Fruit fly (Drosophila melanogaster) whole organism, wandering third instar larva: ENCODE data around the gene CG10064.

Source experiments
- Abd-B ChIP-seq: fragments of >200 bp; optimal IDR thresholded peaks from 2 replicates; lab custom pipeline; 2017; ENCODE audit warnings: missing biosample characterization, missing genetic modification characterization
- CG32264 ChIP-seq: fragments of 200-800 bp; sonication (Bioruptor generic); optimal IDR thresholded peaks from 2 replicates; lab custom pipeline; 2016; ENCODE audit warnings: missing biosample characterization, missing genetic modification characterization
- CG9705 ChIP-seq: fragments of 200-800 bp; sonication (Bioruptor generic); optimal IDR thresholded peaks from 2 replicates; lab custom pipeline; 2018; ENCODE audit warnings: missing biosample characterization, mild to moderate bottlenecking, missing genetic modification characterization
- CrebA ChIP-seq: fragments of 200-800 bp; sonication (Bioruptor generic); optimal IDR thresholded peaks from 2 replicates; lab custom pipeline; 2016; ENCODE audit warnings: missing biosample characterization, mild to moderate bottlenecking, missing genetic modification characterization, borderline replicate concordance
- Dfd ChIP-seq: fragments of >200 bp; optimal IDR thresholded peaks from 2 replicates; lab custom pipeline; 2017; ENCODE audit warnings: missing biosample characterization, missing genetic modification characterization
- Dif ChIP-seq: fragments of 200-275, 200-300 bp; sonication (Bioruptor generic); optimal IDR thresholded peaks from 2 replicates; lab custom pipeline; 2018; ENCODE audit warnings: missing biosample characterization, missing genetic modification characterization; ENCODE audit not compliant: partially characterized antibody
- GATAd ChIP-seq: sonication (Bioruptor generic); optimal IDR thresholded peaks from 2 replicates; lab custom pipeline; 2016; ENCODE audit warnings: missing biosample characterization, missing genetic modification characterization
- HLH106 ChIP-seq: fragments of 200-800 bp; optimal IDR thresholded peaks from 3 replicates; lab custom pipeline; 2019; ENCODE audit warnings: missing biosample characterization, mild to moderate bottlenecking, missing genetic modification characterization, moderate library complexity
- Hnf4 ChIP-seq: fragments of 200-800 bp; sonication (Bioruptor generic); optimal IDR thresholded peaks from 2 replicates; lab custom pipeline; 2016; ENCODE audit warnings: missing biosample characterization, mild to moderate bottlenecking, missing genetic modification characterization
- Hr78 ChIP-seq: fragments of >200 bp; optimal IDR thresholded peaks from 2 replicates; lab custom pipeline; 2017; ENCODE audit warnings: missing biosample characterization, missing genetic modification characterization
- Hr83 ChIP-seq: fragments of 200-300 bp; sonication (Bioruptor generic); optimal IDR thresholded peaks from 2 replicates; lab custom pipeline; 2016; ENCODE audit warnings: missing biosample characterization, mild to moderate bottlenecking, missing genetic modification characterization, moderate library complexity; ENCODE audit not compliant: poor library complexity, severe bottlenecking
- Jra ChIP-seq: sonication (Bioruptor generic); optimal IDR thresholded peaks from 2 replicates; lab custom pipeline; 2016; ENCODE audit warnings: missing biosample characterization, missing genetic modification characterization
- Mio ChIP-seq: sonication (Bioruptor generic); optimal IDR thresholded peaks from 2 replicates; lab custom pipeline; 2016; ENCODE audit warnings: missing biosample characterization, missing genetic modification characterization
- Myc ChIP-seq: fragments of >200 bp; optimal IDR thresholded peaks from 2 replicates; lab custom pipeline; 2017
- N ChIP-seq: fragments of >200 bp; optimal IDR thresholded peaks from 2 replicates; lab custom pipeline; 2018; ENCODE audit warnings: missing biosample characterization, missing external identifiers, missing genetic modification characterization
- OdsH ChIP-seq: fragments of 200-800 bp; sonication (Bioruptor generic); optimal IDR thresholded peaks from 2 replicates; lab custom pipeline; 2016; ENCODE audit warnings: missing biosample characterization, mild to moderate bottlenecking, missing genetic modification characterization
- Rel ChIP-seq, 2 experiments: fragments of 200-800 bp; sonication (Bioruptor generic) in 1 of 2; optimal IDR thresholded peaks; 2 replicates in 1 of 2; 3 replicates in 1 of 2; lab custom pipeline; 2016 to 2019; ENCODE audit warnings: mild to moderate bottlenecking in 2 of 2, missing biosample characterization in 2 of 2, missing genetic modification characterization in 2 of 2, moderate library complexity in 1 of 2
- Sp1 ChIP-seq: fragments of 200-800 bp; sonication (Bioruptor generic); optimal IDR thresholded peaks from 3 replicates; lab custom pipeline; 2019; ENCODE audit warnings: missing biosample characterization, mild to moderate bottlenecking, missing genetic modification characterization, moderate library complexity
- Vsx2 ChIP-seq: fragments of 200-300, 225-300 bp; sonication (Bioruptor generic); optimal IDR thresholded peaks from 2 replicates; lab custom pipeline; 2018; ENCODE audit warnings: missing biosample characterization, missing genetic modification characterization; ENCODE audit not compliant: partially characterized antibody
- br ChIP-seq: fragments of 200-800 bp; sonication (Bioruptor generic); optimal IDR thresholded peaks from 2 replicates; lab custom pipeline; 2016; ENCODE audit warnings: missing biosample characterization, missing genetic modification characterization
- brk ChIP-seq: fragments of 200-800 bp; sonication (Bioruptor generic); optimal IDR thresholded peaks from 2 replicates; lab custom pipeline; 2016; ENCODE audit warnings: missing biosample characterization, mild to moderate bottlenecking, missing genetic modification characterization
- dl ChIP-seq, 2 experiments: fragments of 175-275, 200-275 bp in 1 of 2; fragments of 200-275 bp in 1 of 2; sonication (Bioruptor generic); optimal IDR thresholded peaks; lab custom pipeline; 2018; ENCODE audit warnings: mild to moderate bottlenecking in 2 of 2, missing biosample characterization in 2 of 2, missing genetic modification characterization in 2 of 2, moderate library complexity in 2 of 2; ENCODE audit not compliant: partially characterized antibody in 2 of 2, insufficient read depth in 1 of 2
- dmrt93B ChIP-seq: fragments of 200-800 bp; sonication (Bioruptor generic); optimal IDR thresholded peaks from 2 replicates; lab custom pipeline; 2018; ENCODE audit warnings: missing biosample characterization, mild to moderate bottlenecking, missing genetic modification characterization
- dsf ChIP-seq: sonication (Bioruptor generic); optimal IDR thresholded peaks from 2 replicates; lab custom pipeline; 2016; ENCODE audit warnings: missing biosample characterization, missing genetic modification characterization, borderline replicate concordance
- ey ChIP-seq: fragments of 200-800 bp; sonication (Bioruptor generic); optimal IDR thresholded peaks from 2 replicates; lab custom pipeline; 2016; ENCODE audit warnings: missing biosample characterization, missing genetic modification characterization
- foxo ChIP-seq, 2 experiments: fragments of 200-800 bp; sonication (Bioruptor generic); optimal IDR thresholded peaks; 2 replicates in 1 of 2; 3 replicates in 1 of 2; lab custom pipeline; 2016 to 2017; ENCODE audit warnings: missing biosample characterization in 2 of 2, missing genetic modification characterization in 2 of 2
- fru ChIP-seq: fragments of 200-800 bp; sonication (Bioruptor generic); optimal IDR thresholded peaks from 3 replicates; lab custom pipeline; 2016; ENCODE audit warnings: missing biosample characterization, mild to moderate bottlenecking, missing genetic modification characterization
- h ChIP-seq: fragments of 200-800 bp; sonication (Bioruptor generic); optimal IDR thresholded peaks from 3 replicates; lab custom pipeline; 2016; ENCODE audit warnings: missing biosample characterization, mild to moderate bottlenecking, missing genetic modification characterization
- jim ChIP-seq: fragments of 175-275, 200-325 bp; sonication (Bioruptor generic); optimal IDR thresholded peaks from 2 replicates; lab custom pipeline; 2016; ENCODE audit warnings: missing biosample characterization, mild to moderate bottlenecking, missing genetic modification characterization
- lola ChIP-seq: fragments of >200 bp; optimal IDR thresholded peaks from 2 replicates; lab custom pipeline; 2017; ENCODE audit warnings: missing biosample characterization, missing genetic modification characterization
- pan ChIP-seq: fragments of >200 bp; optimal IDR thresholded peaks from 2 replicates; lab custom pipeline; 2017
- psq ChIP-seq: fragments of 200-800 bp; sonication (Bioruptor generic); optimal IDR thresholded peaks from 3 replicates; lab custom pipeline; 2017; ENCODE audit warnings: missing biosample characterization, mild to moderate bottlenecking, missing genetic modification characterization, moderate library complexity
- rgr ChIP-seq: fragments of 200-800 bp; sonication (Bioruptor generic); optimal IDR thresholded peaks from 3 replicates; lab custom pipeline; 2016; ENCODE audit warnings: missing biosample characterization, mild to moderate bottlenecking, missing genetic modification characterization
- sage ChIP-seq: fragments of 200-800 bp; sonication (Bioruptor generic); optimal IDR thresholded peaks from 2 replicates; lab custom pipeline; 2016; ENCODE audit warnings: missing biosample characterization, mild to moderate bottlenecking, missing genetic modification characterization
- sv ChIP-seq: fragments of 200-800 bp; sonication (Bioruptor generic); optimal IDR thresholded peaks from 3 replicates; lab custom pipeline; 2016; ENCODE audit warnings: missing biosample characterization, missing genetic modification characterization
- tai ChIP-seq: sonication (Bioruptor generic); optimal IDR thresholded peaks from 2 replicates; lab custom pipeline; 2016; ENCODE audit warnings: missing biosample characterization, missing genetic modification characterization
- usp ChIP-seq: fragments of >200 bp; optimal IDR thresholded peaks from 2 replicates; lab custom pipeline; 2017; ENCODE audit warnings: missing biosample characterization, missing genetic modification characterization
- woc ChIP-seq: sonication (Bioruptor generic); optimal IDR thresholded peaks from 2 replicates; lab custom pipeline; 2016; ENCODE audit warnings: missing biosample characterization, mild to moderate bottlenecking, missing genetic modification characterization

The CG10064 gene

DNA sequence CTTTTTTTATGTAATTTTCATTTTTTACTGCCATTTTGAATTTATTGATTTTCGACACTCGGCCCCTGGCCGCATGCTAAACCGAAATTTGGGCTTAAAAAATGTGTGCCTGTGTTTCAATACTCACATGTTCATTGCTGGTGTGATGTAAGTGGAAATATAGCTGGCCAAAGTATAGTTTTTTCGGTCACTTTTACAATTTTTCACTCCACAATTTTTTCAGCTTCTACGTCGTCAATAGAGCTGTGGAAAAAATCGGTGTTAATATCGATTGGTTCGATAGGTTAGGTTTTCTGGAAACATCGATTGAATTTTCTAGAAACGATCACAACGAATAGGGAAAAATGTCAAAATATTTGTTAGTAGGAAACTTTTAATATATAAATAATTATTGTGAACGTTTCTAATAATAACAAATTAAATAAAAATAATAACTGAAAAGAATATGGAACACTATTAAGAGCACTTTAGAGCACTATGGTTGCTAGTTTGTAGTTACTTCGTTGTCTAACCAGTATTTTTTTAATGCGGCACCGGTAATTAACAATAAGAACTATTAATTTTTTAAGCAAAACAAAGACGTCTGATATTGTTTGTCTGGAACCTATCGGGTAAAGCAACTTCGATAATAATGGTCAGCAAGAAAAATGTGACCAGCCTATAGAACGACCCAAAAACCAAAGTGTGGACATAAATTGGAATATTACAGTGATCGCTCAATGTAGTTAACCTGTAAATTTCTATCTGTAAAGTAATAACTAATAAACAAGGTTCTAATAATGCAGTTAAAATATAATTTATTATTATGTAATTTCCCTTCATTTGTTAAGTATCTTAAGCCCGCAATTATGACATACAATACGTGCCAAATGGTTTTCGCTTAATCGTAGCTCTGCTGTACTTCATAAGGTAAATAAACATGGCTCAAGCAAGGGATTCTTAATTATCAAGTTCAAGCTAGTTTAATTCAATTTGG is 12.2 kb downstream of the CG10064 start, which contains the start of the genes CG10077 and CG9948:
TSS of gene CG10077 (minus strand) at position 651 of the 976 bp plus-strand sequence.
TSS of gene CG9948 (plus strand) at position 738 of the 976 bp plus-strand sequence.
- TF ChIP-seq Abd-B (GFP tag; lab: Kevin White, UChicago) (no peak), Hr83 (GFP tag; lab: Kevin White, UChicago) (no peak), Dif (no peak), Hr78 (no peak), Rel (GFP tag; optimal IDR thresholded peaks at IDR 0.05; lab: Kevin White, UChicago) (no peak), Rel (tag; optimal IDR thresholded peaks at IDR 0.05; lab: Kevin White, UChicago) (peak; percentile 76), ey (peak; percentile 87), tai (GFP tag; lab: Kevin White, UChicago) (no peak), CrebA (GFP tag; lab: Kevin White, UChicago) (no peak), Dfd (GFP tag; lab: Kevin White, UChicago) (no peak), dsf (GFP tag; lab: Kevin White, UChicago) (peak; percentile 59), jim (GFP tag; lab: Kevin White, UChicago) (no peak), CG9705 (GFP tag; lab: Kevin White, UChicago) (peak; percentile 88), Sp1 (GFP tag; lab: Kevin White, UChicago) (peak; percentile 91), h (GFP tag; lab: Kevin White, UChicago) (peak; percentile 90), GATAd (no peak), foxo (GFP tag; optimal IDR thresholded peaks at IDR 0.05; lab: Kevin White, UChicago) (peak in 1 of 2 experiments; percentile 93), Myc (lab: Kevin White, UChicago) (no peak), CG32264 (peak; percentile 41), Vsx2 (GFP tag; lab: Kevin White, UChicago) (no peak), OdsH (GFP tag; lab: Kevin White, UChicago) (peak; percentile 89), usp (no peak), woc (GFP tag; lab: Kevin White, UChicago) (peak; percentile 85), N (GFP tag; lab: Kevin White, UChicago) (no peak), lola (no peak), brk (GFP tag; lab: Kevin White, UChicago) (peak; percentile 90), psq (GFP tag; lab: Kevin White, UChicago) (peak; percentile 83), HLH106 (tag; lab: Kevin White, UChicago) (peak; percentile 94), br (GFP tag; lab: Kevin White, UChicago) (peak; percentile 82), Hnf4 (peak; percentile 85), Jra (GFP tag; lab: Kevin White, UChicago) (peak; percentile 53), Mio (GFP tag; lab: Kevin White, UChicago) (peak; percentile 29), sage (GFP tag; lab: Kevin White, UChicago) (peak; percentile 90), dmrt93B (GFP tag; lab: Kevin White, UChicago) (peak; percentile 84), fru (GFP tag; lab: Kevin White, UChicago) (peak; percentile 86), dl (GFP tag; optimal IDR thresholded peaks at IDR 0.05; lab: Kevin White, UChicago; ENCODE audit: insufficient read depth in 1 of 2, partially characterized antibody in 2 of 2) (no peak), pan (lab: Kevin White, UChicago) (no peak), sv (peak; percentile 80), rgr (GFP tag; lab: Kevin White, UChicago) (peak; percentile 92)
